Fruit fly (Drosophila melanogaster) whole organism, wandering third instar larva: ENCODE results near the gene Polr2H.
A peak's percentile ranks its signal among the peaks of the same experiment; 100 is the strongest.

Experiments used
- Dfd ChIP-seq: fragments of >200 bp; optimal IDR thresholded peaks from 2 replicates; lab custom pipeline; 2017; ENCODE audit warnings: missing biosample characterization, missing genetic modification characterization
- Dif ChIP-seq: fragments of 200-275, 200-300 bp; sonication (Bioruptor generic); optimal IDR thresholded peaks from 2 replicates; lab custom pipeline; 2018; ENCODE audit warnings: missing biosample characterization, missing genetic modification characterization; ENCODE audit not compliant: partially characterized antibody
- Jra ChIP-seq: sonication (Bioruptor generic); optimal IDR thresholded peaks from 2 replicates; lab custom pipeline; 2016; ENCODE audit warnings: missing biosample characterization, missing genetic modification characterization
- Myc ChIP-seq: fragments of >200 bp; optimal IDR thresholded peaks from 2 replicates; lab custom pipeline; 2017
- dmrt93B ChIP-seq: fragments of 200-800 bp; sonication (Bioruptor generic); optimal IDR thresholded peaks from 2 replicates; lab custom pipeline; 2018; ENCODE audit warnings: missing biosample characterization, mild to moderate bottlenecking, missing genetic modification characterization
- foxo ChIP-seq, 2 experiments: fragments of 200-800 bp; sonication (Bioruptor generic); optimal IDR thresholded peaks; 2 replicates in 1 of 2; 3 replicates in 1 of 2; lab custom pipeline; 2016 to 2017; ENCODE audit warnings: missing biosample characterization in 2 of 2, missing genetic modification characterization in 2 of 2
- h ChIP-seq: fragments of 200-800 bp; sonication (Bioruptor generic); optimal IDR thresholded peaks from 3 replicates; lab custom pipeline; 2016; ENCODE audit warnings: missing biosample characterization, mild to moderate bottlenecking, missing genetic modification characterization
- lola ChIP-seq: fragments of >200 bp; optimal IDR thresholded peaks from 2 replicates; lab custom pipeline; 2017; ENCODE audit warnings: missing biosample characterization, missing genetic modification characterization
- tai ChIP-seq: sonication (Bioruptor generic); optimal IDR thresholded peaks from 2 replicates; lab custom pipeline; 2016; ENCODE audit warnings: missing biosample characterization, missing genetic modification characterization
- usp ChIP-seq: fragments of >200 bp; optimal IDR thresholded peaks from 2 replicates; lab custom pipeline; 2017; ENCODE audit warnings: missing biosample characterization, missing genetic modification characterization

DNA sequence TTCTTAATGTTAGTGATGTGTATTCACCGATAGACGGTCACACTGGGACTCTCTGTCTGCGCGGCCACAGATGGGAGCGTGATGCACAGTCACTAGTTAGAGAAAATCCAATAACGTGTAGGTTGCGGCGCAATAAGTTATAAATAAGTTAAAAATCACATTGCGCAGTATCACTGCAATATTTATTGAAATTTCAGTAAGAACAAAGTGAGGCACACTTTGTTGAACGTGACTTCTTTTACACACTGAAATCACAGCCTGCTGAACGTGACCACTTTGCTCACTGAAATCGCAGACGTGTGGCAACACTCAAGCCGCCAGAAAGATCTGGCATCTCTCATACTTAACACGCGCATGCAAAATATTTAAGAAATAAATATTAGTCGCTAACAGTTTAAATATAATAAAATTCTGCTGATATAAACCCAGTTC, at the start of gene Polr2H, which contains the start of gene CG11247:
- no peak for TF ChIP-seq Dif (GFP tag; lab: Kevin White, UChicago)
- TF ChIP-seq h: peak; percentile 90
- TF ChIP-seq usp (GFP tag; lab: Kevin White, UChicago): no peak
- peak; percentile 56 for TF ChIP-seq Myc
- TF ChIP-seq Dfd (GFP tag; lab: Kevin White, UChicago): no peak
- no peak for TF ChIP-seq tai (GFP tag; lab: Kevin White, UChicago)
- peak; percentile 90 for TF ChIP-seq Jra (GFP tag; lab: Kevin White, UChicago)
- peak in 1 of 2 experiments; percentile 92 for TF ChIP-seq foxo (GFP tag; optimal IDR thresholded peaks at IDR 0.05; lab: Kevin White, UChicago)
- no peak for TF ChIP-seq lola (GFP tag; lab: Kevin White, UChicago)
- TF ChIP-seq dmrt93B (GFP tag; lab: Kevin White, UChicago): peak; percentile 85
